Fruit fly (Drosophila melanogaster) whole organism, embryonic: ENCODE data around the gene Sry-alpha.
A peak's percentile ranks its signal among the peaks of the same experiment; 100 is the strongest.

Source experiments
- Atf6 ChIP-seq: fragments of 200-800 bp; sonication (Bioruptor generic); IDR thresholded peaks from 2 replicates; pipeline ENCODE4 v1.3.6; 2022; ENCODE audit warnings: missing biosample characterization, missing genetic modification characterization
- Bdp1 ChIP-seq: fragments of 200-800 bp; sonication (Bioruptor generic); optimal IDR thresholded peaks from 3 replicates; lab custom pipeline; 2016; ENCODE audit warnings: missing biosample characterization, missing genetic modification characterization
- CG10565 ChIP-seq: fragments of 200-800 bp; sonication (Bioruptor generic); optimal IDR thresholded peaks from 3 replicates; lab custom pipeline; 2016; ENCODE audit warnings: missing biosample characterization, mild to moderate bottlenecking, missing genetic modification characterization
- CG11560 ChIP-seq: fragments of 200-800 bp; sonication (Bioruptor generic); IDR thresholded peaks from 3 replicates; pipeline ENCODE4 v1.3.6; 2022; ENCODE audit warnings: missing biosample characterization, missing genetic modification characterization
- CG14965 ChIP-seq: fragments of 200-800 bp; sonication (Bioruptor generic); optimal IDR thresholded peaks from 2 replicates; lab custom pipeline; 2016; ENCODE audit warnings: missing biosample characterization, missing genetic modification characterization, borderline replicate concordance
- CG15479 ChIP-seq: fragments of 200-800 bp; sonication (Bioruptor generic); optimal IDR thresholded peaks from 3 replicates; lab custom pipeline; 2019; ENCODE audit warnings: missing biosample characterization, mild to moderate bottlenecking, missing genetic modification characterization, moderate library complexity
- CG16815 ChIP-seq: fragments of 200-800 bp; sonication (Bioruptor generic); optimal IDR thresholded peaks from 3 replicates; lab custom pipeline; 2017; ENCODE audit warnings: missing biosample characterization, mild to moderate bottlenecking, missing genetic modification characterization
- CG17829 ChIP-seq: fragments of 200-800 bp; optimal IDR thresholded peaks from 2 replicates; lab custom pipeline; 2019; ENCODE audit warnings: missing biosample characterization, mild to moderate bottlenecking, missing genetic modification characterization, moderate library complexity
- CG1792 ChIP-seq: fragments of 200-800 bp; sonication (Bioruptor generic); optimal IDR thresholded peaks from 2 replicates; lab custom pipeline; 2016; ENCODE audit warnings: missing biosample characterization, missing genetic modification characterization
- CG18476 ChIP-seq: fragments of 200-800 bp; sonication (Bioruptor generic); optimal IDR thresholded peaks from 2 replicates; lab custom pipeline; 2016; ENCODE audit warnings: missing biosample characterization, mild to moderate bottlenecking, missing genetic modification characterization
- CG2129 ChIP-seq: fragments of 200-800 bp; sonication (Bioruptor generic); IDR thresholded peaks from 2 replicates; pipeline ENCODE4 v1.3.6; 2022; ENCODE audit warnings: missing biosample characterization, missing genetic modification characterization; ENCODE audit not compliant: partially characterized antibody
- CG30431 ChIP-seq: fragments of 200-800 bp; sonication (Bioruptor generic); optimal IDR thresholded peaks from 2 replicates; lab custom pipeline; 2017; ENCODE audit warnings: missing biosample characterization, missing genetic modification characterization
- CG5953 ChIP-seq: fragments of 200-800 bp; sonication (Bioruptor generic); IDR thresholded peaks from 2 replicates; pipeline ENCODE4 v1.3.6; 2022; ENCODE audit warnings: missing biosample characterization, missing genetic modification characterization
- CG7745 ChIP-seq: fragments of 200-800 bp; sonication (Bioruptor generic); optimal IDR thresholded peaks from 2 replicates; lab custom pipeline; 2018; ENCODE audit warnings: missing biosample characterization, mild to moderate bottlenecking, missing genetic modification characterization, moderate library complexity
- CG7963 ChIP-seq: fragments of 200-800 bp; sonication (Bioruptor generic); IDR thresholded peaks from 3 replicates; pipeline ENCODE4 v1.3.6; 2022; ENCODE audit warnings: missing biosample characterization, missing genetic modification characterization; ENCODE audit not compliant: partially characterized antibody
- CG8281 ChIP-seq: fragments of 200-800 bp; sonication (Bioruptor generic); optimal IDR thresholded peaks from 2 replicates; lab custom pipeline; 2018; ENCODE audit warnings: missing biosample characterization, mild to moderate bottlenecking, missing genetic modification characterization, moderate library complexity
- CG9609 ChIP-seq: fragments of 200-800 bp; sonication (Bioruptor generic); optimal IDR thresholded peaks from 3 replicates; lab custom pipeline; 2016; ENCODE audit warnings: missing biosample characterization, missing genetic modification characterization
- CG9727 ChIP-seq: fragments of 200-800 bp; sonication (Bioruptor generic); optimal IDR thresholded peaks from 3 replicates; lab custom pipeline; 2017; ENCODE audit warnings: missing biosample characterization, mild to moderate bottlenecking, missing genetic modification characterization
- CTCF ChIP-seq: fragments of 200-800 bp; sonication (Bioruptor generic); optimal IDR thresholded peaks from 2 replicates; lab custom pipeline; 2017; ENCODE audit warnings: missing biosample characterization, mild to moderate bottlenecking, missing genetic modification characterization, moderate library complexity
- Dip3 ChIP-seq: fragments of 200-800 bp; sonication (Bioruptor generic); optimal IDR thresholded peaks from 3 replicates; lab custom pipeline; 2016; ENCODE audit warnings: missing biosample characterization, missing genetic modification characterization
- Doc3 ChIP-seq: fragments of 200-800 bp; sonication (Bioruptor generic); IDR thresholded peaks from 3 replicates; pipeline ENCODE4 v1.3.6; 2022; ENCODE audit warnings: missing biosample characterization, missing genetic modification characterization; ENCODE audit not compliant: partially characterized antibody
- ERR ChIP-seq: fragments of 200-800 bp; sonication (Bioruptor generic); optimal IDR thresholded peaks from 2 replicates; lab custom pipeline; 2016; ENCODE audit warnings: missing biosample characterization, missing genetic modification characterization
- Elba2 ChIP-seq: fragments of 200-800 bp; sonication (Bioruptor generic); optimal IDR thresholded peaks from 3 replicates; lab custom pipeline; 2016; ENCODE audit warnings: missing biosample characterization, missing genetic modification characterization
- Ets97D ChIP-seq: fragments of 200-800 bp; sonication (Bioruptor generic); optimal IDR thresholded peaks from 3 replicates; lab custom pipeline; 2016; ENCODE audit warnings: missing biosample characterization, missing genetic modification characterization
- HLHmδ ChIP-seq: fragments of 200-800 bp; sonication (Bioruptor generic); optimal IDR thresholded peaks from 2 replicates; lab custom pipeline; 2018; ENCODE audit warnings: missing biosample characterization, mild to moderate bottlenecking, missing genetic modification characterization, moderate library complexity
- MTF-1 ChIP-seq: fragments of 200-800 bp; sonication (Bioruptor generic); optimal IDR thresholded peaks from 2 replicates; lab custom pipeline; 2018; ENCODE audit warnings: missing biosample characterization, mild to moderate bottlenecking, missing genetic modification characterization, borderline replicate concordance
- Nf-YB ChIP-seq: fragments of 200-800 bp; sonication (Bioruptor generic); optimal IDR thresholded peaks from 3 replicates; lab custom pipeline; 2019; ENCODE audit warnings: missing biosample characterization, mild to moderate bottlenecking, missing genetic modification characterization, moderate library complexity
- PHDP ChIP-seq: fragments of 200-800 bp; sonication (Bioruptor generic); optimal IDR thresholded peaks from 3 replicates; lab custom pipeline; 2018; ENCODE audit warnings: missing biosample characterization, mild to moderate bottlenecking, missing genetic modification characterization, moderate library complexity
- Poxn ChIP-seq: fragments of 200-800 bp; sonication (Bioruptor generic); IDR thresholded peaks from 2 replicates; pipeline ENCODE4 v1.3.6; 2022; ENCODE audit warnings: missing biosample characterization, missing genetic modification characterization
- Side ChIP-seq: fragments of 200-800 bp; sonication (Bioruptor generic); optimal IDR thresholded peaks from 2 replicates; lab custom pipeline; 2016; ENCODE audit warnings: missing biosample characterization, missing genetic modification characterization
- ap ChIP-seq: fragments of 200-800 bp; sonication (Bioruptor generic); IDR thresholded peaks from 2 replicates; pipeline ENCODE4 v1.3.6; 2022; ENCODE audit warnings: missing biosample characterization, missing genetic modification characterization
- br ChIP-seq: fragments of >200 bp; optimal IDR thresholded peaks from 2 replicates; lab custom pipeline; 2017
- cad ChIP-seq: fragments of >200 bp; optimal IDR thresholded peaks from 2 replicates; lab custom pipeline; 2017; ENCODE audit warnings: missing biosample characterization, missing genetic modification characterization
- cg ChIP-seq: fragments of 200-800 bp; sonication (Bioruptor generic); optimal IDR thresholded peaks from 3 replicates; lab custom pipeline; 2019; ENCODE audit warnings: missing biosample characterization, mild to moderate bottlenecking, missing genetic modification characterization, moderate library complexity
- croc ChIP-seq: fragments of 200-800 bp; sonication (Bioruptor generic); conservative IDR thresholded peaks from 3 replicates; pipeline ENCODE4 v1.3.6; 2022; ENCODE audit warnings: missing biosample characterization, missing genetic modification characterization
- da ChIP-seq: fragments of 200-800 bp; sonication (Bioruptor generic); optimal IDR thresholded peaks from 2 replicates; lab custom pipeline; 2016; ENCODE audit warnings: missing biosample characterization, missing genetic modification characterization
- dati ChIP-seq: fragments of 200-800 bp; sonication (Bioruptor generic); IDR thresholded peaks from 2 replicates; pipeline ENCODE4 v1.3.6; 2022; ENCODE audit warnings: missing biosample characterization, missing genetic modification characterization
- dmrt99B ChIP-seq: fragments of 200-800 bp; sonication (Bioruptor generic); optimal IDR thresholded peaks from 2 replicates; lab custom pipeline; 2018; ENCODE audit warnings: missing biosample characterization, mild to moderate bottlenecking, missing genetic modification characterization, moderate library complexity
- en ChIP-seq: fragments of 200-800 bp; sonication (Bioruptor generic); optimal IDR thresholded peaks from 2 replicates; lab custom pipeline; 2016; ENCODE audit warnings: missing biosample characterization, missing genetic modification characterization
- eve ChIP-seq, 2 experiments: fragments of >200 bp; optimal IDR thresholded peaks; 2 replicates each; lab custom pipeline; 2017; ENCODE audit warnings: missing biosample characterization in 2 of 2, missing genetic modification characterization in 2 of 2
- gce ChIP-seq: fragments of 200-800 bp; sonication (Bioruptor generic); IDR thresholded peaks from 3 replicates; pipeline ENCODE4 v1.3.6; 2022; ENCODE audit warnings: missing biosample characterization, missing genetic modification characterization
- kni ChIP-seq: fragments of 200-800 bp; sonication (Bioruptor generic); optimal IDR thresholded peaks from 3 replicates; lab custom pipeline; 2017; ENCODE audit warnings: mild to moderate bottlenecking, missing biosample characterization, missing genetic modification reagents, missing genetic modification characterization
- lola ChIP-seq, 3 experiments: fragments of >200 bp in 2 of 3; fragments of 200-800 bp in 1 of 3; sonication (Bioruptor generic) in 1 of 3; optimal IDR thresholded peaks; 2 replicates each; lab custom pipeline; 2017 to 2019; ENCODE audit warnings: missing biosample characterization in 3 of 3, missing genetic modification characterization in 3 of 3, mild to moderate bottlenecking in 1 of 3, moderate library complexity in 1 of 3
- pan ChIP-seq, 4 experiments: fragments of >200 bp in 3 of 4; fragments of 200-800 bp in 1 of 4; sonication (Bioruptor generic) in 1 of 4; optimal IDR thresholded peaks in 3 of 4; IDR thresholded peaks in 1 of 4; 2 replicates each; pipeline versions ENCODE4 v1.3.6 to Lab custom; 2017 to 2022; ENCODE audit warnings: missing biosample characterization in 2 of 4, missing genetic modification characterization in 2 of 4, mixed read lengths in 1 of 4
- pita ChIP-seq: fragments of 200-800 bp; sonication (Bioruptor generic); optimal IDR thresholded peaks from 2 replicates; lab custom pipeline; 2017; ENCODE audit warnings: missing biosample characterization, mild to moderate bottlenecking, missing genetic modification characterization
- ranshi ChIP-seq: fragments of 200-800 bp; sonication (Bioruptor generic); IDR thresholded peaks from 2 replicates; pipeline ENCODE4 v1.3.6; 2022; ENCODE audit warnings: missing biosample characterization, missing genetic modification characterization
- rib ChIP-seq: fragments of 200-800 bp; sonication (Bioruptor generic); IDR thresholded peaks from 2 replicates; pipeline ENCODE4 v1.3.6; 2022; ENCODE audit warnings: missing biosample characterization, missing genetic modification characterization
- scrt ChIP-seq: fragments of 200-800 bp; sonication (Bioruptor generic); optimal IDR thresholded peaks from 2 replicates; lab custom pipeline; 2018; ENCODE audit warnings: missing biosample characterization, mild to moderate bottlenecking, missing genetic modification characterization, moderate library complexity
- sd ChIP-seq: fragments of 200-800 bp; sonication (Bioruptor generic); optimal IDR thresholded peaks from 3 replicates; lab custom pipeline; 2018; ENCODE audit warnings: missing biosample characterization, mild to moderate bottlenecking, missing genetic modification characterization, moderate library complexity
- tup ChIP-seq: fragments of 200-800 bp; sonication (Bioruptor generic); optimal IDR thresholded peaks from 2 replicates; lab custom pipeline; 2016; ENCODE audit warnings: missing biosample characterization, mild to moderate bottlenecking, missing genetic modification characterization, moderate library complexity
- tx ChIP-seq: fragments of 200-800 bp; sonication (Bioruptor generic); optimal IDR thresholded peaks from 2 replicates; lab custom pipeline; 2016; ENCODE audit warnings: missing biosample characterization, missing genetic modification characterization

The Sry-alpha gene

DNA sequence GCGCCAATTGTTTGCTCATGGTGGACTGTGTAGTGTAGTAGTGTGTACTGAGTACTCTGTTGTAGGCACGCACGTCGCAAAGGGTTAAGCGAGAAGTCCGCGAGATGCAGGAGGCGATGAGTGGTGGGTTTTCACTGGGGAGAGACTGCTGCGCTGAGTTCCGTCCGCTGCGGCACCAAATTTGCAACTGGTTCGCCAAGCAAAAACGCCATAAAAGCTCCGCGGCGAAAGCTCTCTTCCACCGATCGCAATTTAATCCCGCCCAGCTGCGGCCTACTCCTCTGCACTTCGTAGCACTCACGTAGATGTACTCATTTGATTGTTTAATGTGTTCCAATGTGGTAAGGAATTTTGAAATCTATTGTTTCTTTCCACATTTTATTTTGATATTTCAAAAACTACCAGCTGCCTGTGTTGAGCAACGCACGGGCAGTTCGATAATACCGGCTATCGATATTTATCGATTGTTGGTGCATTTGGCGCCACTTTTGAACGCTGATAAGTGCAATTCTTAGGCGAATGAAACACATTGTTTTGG lies 24.5 kb upstream of the Sry-alpha start, which contains the start of gene CG7920 (continued):
- TF ChIP-seq cg (GFP tag; lab: Kevin White, UChicago) = no peak
- TF ChIP-seq CG18476 = no peak
- TF ChIP-seq lola (GFP tag; optimal IDR thresholded peaks at IDR 0.05; lab: Kevin White, UChicago) = no peak
- TF ChIP-seq CG10565 (GFP tag; lab: Kevin White, UChicago) = no peak
- no peak for TF ChIP-seq CG8281 (tag; lab: Kevin White, UChicago)
- no peak for TF ChIP-seq CG5953 (GFP tag; lab: Robert Waterston, UW)
- TF ChIP-seq CG11560 (tag; lab: Robert Waterston, UW) = no peak
- TF ChIP-seq CG30431 (GFP tag; lab: Kevin White, UChicago) = no peak
- no peak for TF ChIP-seq en (GFP tag; lab: Kevin White, UChicago)
- no peak for TF ChIP-seq Nf-YB (GFP tag; lab: Kevin White, UChicago)
- TF ChIP-seq sd (tag; lab: Kevin White, UChicago) = peak; percentile 22
- TF ChIP-seq kni = no peak
- TF ChIP-seq CG2129 (GFP tag; lab: Robert Waterston, UW) = peak; percentile 40
- TF ChIP-seq CG9727 (GFP tag; lab: Kevin White, UChicago) = no peak
- TF ChIP-seq CG16815 = no peak
- TF ChIP-seq CG15479 (GFP tag; lab: Kevin White, UChicago) = no peak
- TF ChIP-seq Ets97D (GFP tag; lab: Kevin White, UChicago) = no peak
- TF ChIP-seq rib = peak; percentile 64; the same call in 1 of the 2 replicates
- TF ChIP-seq CG14965 (GFP tag; lab: Kevin White, UChicago) = no peak
- TF ChIP-seq croc (GFP tag; lab: Robert Waterston, UW) = no peak
- TF ChIP-seq tup = no peak
- no peak for TF ChIP-seq eve (GFP tag; optimal IDR thresholded peaks at IDR 0.05; lab: Kevin White, UChicago)
- peak; percentile 81 for TF ChIP-seq Doc3 (GFP tag; lab: Robert Waterston, UW)
- no peak for TF ChIP-seq cad (GFP tag; lab: Kevin White, UChicago)
- TF ChIP-seq ranshi = no peak; the same call in 1 of the 2 replicates
- no peak for TF ChIP-seq Side (GFP tag; lab: Kevin White, UChicago)
- TF ChIP-seq scrt = peak; percentile 47
- no peak for TF ChIP-seq gce
- TF ChIP-seq Bdp1 (GFP tag; lab: Kevin White, UChicago) = no peak
- TF ChIP-seq br (lab: Kevin White, UChicago) = no peak
- no peak for TF ChIP-seq Atf6 (GFP tag; lab: Robert Waterston, UW)
- TF ChIP-seq CG17829 (tag; lab: Kevin White, UChicago) = peak; percentile 41
- TF ChIP-seq pita (GFP tag; lab: Kevin White, UChicago) = no peak
- TF ChIP-seq Poxn (GFP tag; lab: Robert Waterston, UW) = no peak
- no peak for TF ChIP-seq CG1792 (GFP tag; lab: Kevin White, UChicago)
- no peak for TF ChIP-seq da
- no peak for TF ChIP-seq Elba2
- no peak for TF ChIP-seq ap (GFP tag; lab: Robert Waterston, UW)
- TF ChIP-seq dati = no peak
- TF ChIP-seq PHDP (tag; lab: Kevin White, UChicago) = peak; percentile 6
- no peak for TF ChIP-seq dmrt99B
- TF ChIP-seq HLHmδ = no peak
- no peak for TF ChIP-seq CG9609 (GFP tag; lab: Kevin White, UChicago)
- no peak for TF ChIP-seq tx (GFP tag; lab: Kevin White, UChicago)
- TF ChIP-seq MTF-1 (GFP tag; lab: Kevin White, UChicago) = no peak
- peak; percentile 75 for TF ChIP-seq CTCF (GFP tag; lab: Kevin White, UChicago)
- TF ChIP-seq pan (optimal IDR thresholded peaks at IDR 0.05; lab: Kevin White, UChicago) = no peak
- TF ChIP-seq pan (GFP tag; optimal IDR thresholded peaks at IDR 0.05 in 1 of 2, IDR thresholded peaks at IDR 0.05 in 1 of 2) = no peak
- no peak for TF ChIP-seq ERR (GFP tag; lab: Kevin White, UChicago)
- TF ChIP-seq CG7745 (tag; lab: Kevin White, UChicago) = no peak
- no peak for TF ChIP-seq Dip3 (GFP tag; lab: Kevin White, UChicago)
- TF ChIP-seq CG7963 = peak; percentile 30; the same call in 1 of the 3 replicates
